Worm (Caenorhabditis elegans) whole organism, L4 larva: ENCODE measurements around the gene exc-5.

ENCODE experiments used
- F37D6.2 ChIP-seq: sonication (generic microtip); optimal IDR thresholded peaks from 2 replicates; lab custom pipeline; 2016; ENCODE audit warnings: mild to moderate bottlenecking, missing genetic modification characterization, missing compliant biosample characterization
- F49E8.2 ChIP-seq: sonication (generic microtip); optimal IDR thresholded peaks from 2 replicates; lab custom pipeline; 2016; ENCODE audit warnings: missing compliant biosample characterization, mild to moderate bottlenecking, missing genetic modification characterization, borderline replicate concordance
- T20F7.1 ChIP-seq: fragments of 200-800 bp; sonication (Bioruptor generic); optimal IDR thresholded peaks from 2 replicates; lab custom pipeline; 2018; ENCODE audit warnings: mild to moderate bottlenecking, missing genetic modification characterization, missing compliant biosample characterization
- Y48G9A.11 ChIP-seq: fragments of 200-800 bp; sonication (Bioruptor generic); IDR thresholded peaks from 2 replicates; pipeline ENCODE4 v1.3.6; 2022; ENCODE audit warnings: missing genetic modification reagents, missing genetic modification characterization, missing compliant biosample characterization
- ZK337.2 ChIP-seq: fragments of 200-800 bp; sonication (Bioruptor generic); IDR thresholded peaks from 2 replicates; pipeline ENCODE4 v1.3.6; 2022; ENCODE audit warnings: missing genetic modification reagents, missing genetic modification characterization, missing compliant biosample characterization
- ZK546.5 ChIP-seq, 2 experiments: sonication (generic microtip); optimal IDR thresholded peaks; 2 replicates each; lab custom pipeline; 2017; ENCODE audit warnings: missing biosample characterization in 2 of 2, missing genetic modification characterization in 2 of 2
- aly-2 ChIP-seq: sonication (generic microtip); optimal IDR thresholded peaks from 2 replicates; lab custom pipeline; 2018; ENCODE audit warnings: missing biosample characterization, missing genetic modification characterization
- attf-4 ChIP-seq: sonication (generic microtip); optimal IDR thresholded peaks from 3 replicates; lab custom pipeline; 2017; ENCODE audit warnings: missing biosample characterization, missing genetic modification characterization
- ceh-20 ChIP-seq: fragments of 200-800 bp; sonication (Bioruptor generic); IDR thresholded peaks from 2 replicates; pipeline ENCODE4 v1.3.6; 2022; ENCODE audit warnings: missing genetic modification reagents, missing genetic modification characterization, missing compliant biosample characterization
- ceh-32 ChIP-seq: sonication (generic microtip); optimal IDR thresholded peaks from 2 replicates; lab custom pipeline; 2016; ENCODE audit warnings: mild to moderate bottlenecking, missing genetic modification characterization, missing compliant biosample characterization; ENCODE audit not compliant: poor library complexity
- cey-2 ChIP-seq: sonication (generic microtip); optimal IDR thresholded peaks from 3 replicates; lab custom pipeline; 2017; ENCODE audit warnings: missing genetic modification characterization, mild to moderate bottlenecking, missing compliant biosample characterization, antibody characterized with exemption, borderline replicate concordance; ENCODE audit not compliant: insufficient read depth
- daf-19 ChIP-seq: fragments of 200-800 bp; sonication (Bioruptor generic); conservative IDR thresholded peaks from 2 replicates; pipeline ENCODE4 v1.3.6; 2022; ENCODE audit warnings: missing genetic modification characterization, missing compliant biosample characterization
- dmd-6 ChIP-seq: fragments of 200-800 bp; sonication (Bioruptor generic); IDR thresholded peaks from 2 replicates; pipeline ENCODE4 v1.3.6; 2022; ENCODE audit warnings: missing genetic modification reagents, missing genetic modification characterization, missing compliant biosample characterization
- dmd-8 ChIP-seq: fragments of 200-800 bp; sonication (Bioruptor generic); IDR thresholded peaks from 2 replicates; pipeline ENCODE4 v1.3.6; 2022; ENCODE audit warnings: missing genetic modification characterization, missing compliant biosample characterization
- dmd-9 ChIP-seq: fragments of 200-800 bp; sonication (Bioruptor generic); IDR thresholded peaks from 2 replicates; pipeline ENCODE4 v1.3.6; 2022; ENCODE audit warnings: missing genetic modification reagents, missing genetic modification characterization, missing compliant biosample characterization
- dve-1 ChIP-seq: sonication (generic microtip); optimal IDR thresholded peaks from 2 replicates; lab custom pipeline; 2017; ENCODE audit warnings: antibody characterized with exemption, mild to moderate bottlenecking, missing genetic modification characterization, missing compliant biosample characterization; ENCODE audit not compliant: insufficient read depth
- egl-27 ChIP-seq: sonication (generic microtip); optimal IDR thresholded peaks from 3 replicates; lab custom pipeline; 2017; ENCODE audit warnings: missing biosample characterization, missing genetic modification reagents, missing genetic modification characterization
- egl-43 ChIP-seq: fragments of 200-800 bp; sonication (Bioruptor generic); IDR thresholded peaks from 2 replicates; pipeline ENCODE4 v1.3.6; 2022; ENCODE audit warnings: missing genetic modification reagents, missing genetic modification characterization, missing compliant biosample characterization
- hif-1 ChIP-seq, 2 experiments: sonication (generic microtip); optimal IDR thresholded peaks; 2 replicates each; lab custom pipeline; 2016 to 2017; ENCODE audit warnings: missing compliant biosample characterization in 2 of 2, missing genetic modification characterization in 2 of 2, missing genetic modification reagents in 2 of 2, missing genotype in 2 of 2, mild to moderate bottlenecking in 1 of 2
- hlh-11 ChIP-seq: fragments of 200-800 bp; sonication (Bioruptor generic); optimal IDR thresholded peaks from 2 replicates; lab custom pipeline; 2018; ENCODE audit warnings: mild to moderate bottlenecking, missing genetic modification characterization, missing compliant biosample characterization
- hlh-30 ChIP-seq: sonication (generic microtip); optimal IDR thresholded peaks from 2 replicates; lab custom pipeline; 2017; ENCODE audit warnings: antibody characterized with exemption, mild to moderate bottlenecking, missing genetic modification characterization, missing compliant biosample characterization; ENCODE audit not compliant: insufficient read depth
- hmg-1.1 ChIP-seq: fragments of 200-800 bp; sonication (Bioruptor generic); IDR thresholded peaks from 2 replicates; pipeline ENCODE4 v1.3.6; 2022; ENCODE audit warnings: missing genetic modification reagents, missing genetic modification characterization, missing compliant biosample characterization
- jun-1 ChIP-seq: fragments of 150-350 bp; optimal IDR thresholded peaks from 2 replicates; lab custom pipeline; 2014; ENCODE audit warnings: missing biosample characterization, missing genetic modification reagents, missing genetic modification characterization
- lim-7 ChIP-seq: fragments of 200-800 bp; sonication (Bioruptor generic); IDR thresholded peaks from 2 replicates; pipeline ENCODE4 v1.3.6; 2022; ENCODE audit warnings: missing genetic modification characterization, missing compliant biosample characterization
- lin-1 ChIP-seq: fragments of 200-800 bp; sonication (Bioruptor generic); IDR thresholded peaks from 2 replicates; pipeline ENCODE4 v1.3.6; 2022; ENCODE audit warnings: missing genetic modification reagents, missing genetic modification characterization, missing compliant biosample characterization
- lir-3 ChIP-seq: sonication (generic microtip); optimal IDR thresholded peaks from 2 replicates; lab custom pipeline; 2016; ENCODE audit warnings: mild to moderate bottlenecking, missing genetic modification characterization, missing compliant biosample characterization
- lsy-2 ChIP-seq, 2 experiments: fragments of 150-350 bp in 1 of 2; sonication (generic microtip) in 1 of 2; optimal IDR thresholded peaks; 2 replicates each; lab custom pipeline; 2014 to 2017; ENCODE audit warnings: missing biosample characterization in 2 of 2, missing genetic modification characterization in 2 of 2
- madf-5 ChIP-seq, 2 experiments: fragments of 200-800 bp; sonication (Bioruptor generic); IDR thresholded peaks; 2 replicates each; pipeline ENCODE4 v1.3.6; 2022; ENCODE audit warnings: missing compliant biosample characterization in 2 of 2, missing genetic modification characterization in 2 of 2
- mdl-1 ChIP-seq, 2 experiments: fragments of 150-350 bp in 1 of 2; sonication (generic microtip) in 1 of 2; optimal IDR thresholded peaks; 2 replicates each; lab custom pipeline; 2014 to 2017; ENCODE audit warnings: missing biosample characterization in 2 of 2, missing genetic modification characterization in 2 of 2
- mdt-29 ChIP-seq: fragments of 200-800 bp; sonication (Bioruptor generic); IDR thresholded peaks from 2 replicates; pipeline ENCODE4 v1.3.6; 2022; ENCODE audit warnings: missing genetic modification reagents, missing genetic modification characterization, missing compliant biosample characterization
- mxl-2 ChIP-seq: fragments of 200-800 bp; sonication (Bioruptor generic); conservative IDR thresholded peaks from 2 replicates; pipeline ENCODE4 v1.3.6; 2022; ENCODE audit warnings: missing genetic modification reagents, missing genetic modification characterization, missing compliant biosample characterization
- nhr-102 ChIP-seq: sonication (generic microtip); optimal IDR thresholded peaks from 2 replicates; lab custom pipeline; 2016; ENCODE audit warnings: mild to moderate bottlenecking, missing genetic modification characterization, moderate library complexity, missing compliant biosample characterization
- nhr-25 ChIP-seq: sonication (generic microtip); optimal IDR thresholded peaks from 2 replicates; lab custom pipeline; 2017; ENCODE audit warnings: missing genetic modification characterization, mild to moderate bottlenecking, missing compliant biosample characterization, antibody characterized with exemption, moderate library complexity, borderline replicate concordance; ENCODE audit not compliant: insufficient read depth
- nhr-41 ChIP-seq: fragments of 200-800 bp; sonication (Bioruptor generic); IDR thresholded peaks from 2 replicates; pipeline ENCODE4 v1.3.6; 2022; ENCODE audit warnings: missing genetic modification reagents, missing genetic modification characterization, missing compliant biosample characterization
- nhr-6 ChIP-seq: fragments of 150-350 bp; optimal IDR thresholded peaks from 2 replicates; lab custom pipeline; 2014; ENCODE audit warnings: missing biosample characterization, missing genetic modification characterization
- nhr-77 ChIP-seq: fragments of 150-350 bp; optimal IDR thresholded peaks from 2 replicates; lab custom pipeline; 2014; ENCODE audit warnings: missing biosample characterization, missing genetic modification characterization
- rbr-2 ChIP-seq: sonication (generic microtip); optimal IDR thresholded peaks from 2 replicates; lab custom pipeline; 2016; ENCODE audit warnings: missing genotype, missing genetic modification characterization, missing compliant biosample characterization
- saeg-2 ChIP-seq: fragments of 200-800 bp; sonication (Bioruptor generic); IDR thresholded peaks from 2 replicates; pipeline ENCODE4 v1.3.6; 2022; ENCODE audit warnings: missing genetic modification reagents, missing genetic modification characterization, missing compliant biosample characterization
- sdz-12 ChIP-seq: fragments of 200-800 bp; sonication (Bioruptor generic); optimal IDR thresholded peaks from 2 replicates; lab custom pipeline; 2018; ENCODE audit warnings: mild to moderate bottlenecking, missing genetic modification characterization, missing compliant biosample characterization
- set-16 ChIP-seq: fragments of 200-800 bp; sonication (Bioruptor generic); IDR thresholded peaks from 2 replicates; pipeline ENCODE4 v1.3.6; 2022; ENCODE audit warnings: missing genetic modification reagents, missing genetic modification characterization, missing compliant biosample characterization
- skn-1 ChIP-seq: fragments of 150-350 bp; optimal IDR thresholded peaks from 2 replicates; lab custom pipeline; 2014; ENCODE audit warnings: missing biosample characterization, missing genetic modification characterization
- snpc-1.2 ChIP-seq: fragments of 200-800 bp; sonication (Bioruptor generic); IDR thresholded peaks from 2 replicates; pipeline ENCODE4 v1.3.6; 2022; ENCODE audit warnings: missing genetic modification reagents, missing genetic modification characterization, missing compliant biosample characterization
- snpc-4 ChIP-seq: fragments of 150-350 bp; optimal IDR thresholded peaks from 2 replicates; lab custom pipeline; 2014; ENCODE audit warnings: missing biosample characterization, missing genetic modification characterization
- spr-1 ChIP-seq: sonication (generic microtip); optimal IDR thresholded peaks from 2 replicates; lab custom pipeline; 2016; ENCODE audit warnings: mild to moderate bottlenecking, missing genetic modification characterization, missing compliant biosample characterization
- spr-3 ChIP-seq: fragments of 200-800 bp; sonication (Bioruptor generic); optimal IDR thresholded peaks from 2 replicates; lab custom pipeline; 2018; ENCODE audit warnings: mild to moderate bottlenecking, missing genetic modification characterization, missing compliant biosample characterization
- tag-97 ChIP-seq: fragments of 200-800 bp; sonication (Bioruptor generic); IDR thresholded peaks from 2 replicates; pipeline ENCODE4 v1.3.6; 2022; ENCODE audit warnings: missing genetic modification characterization, missing compliant biosample characterization
- vab-7 ChIP-seq: fragments of 200-800 bp; sonication (Bioruptor generic); IDR thresholded peaks from 2 replicates; pipeline ENCODE4 v1.3.6; 2022; ENCODE audit warnings: missing genetic modification reagents, missing genetic modification characterization, missing compliant biosample characterization
- zag-1 ChIP-seq: fragments of 150-350 bp; optimal IDR thresholded peaks from 2 replicates; lab custom pipeline; 2014; ENCODE audit warnings: missing biosample characterization, missing genetic modification characterization
- zfp-3 ChIP-seq: fragments of 200-800 bp; sonication (Bioruptor generic); conservative IDR thresholded peaks from 2 replicates; pipeline ENCODE4 v1.3.6; 2022; ENCODE audit warnings: missing genetic modification reagents, missing genetic modification characterization, missing compliant biosample characterization
- zip-11 ChIP-seq: fragments of 200-800 bp; sonication (Bioruptor generic); IDR thresholded peaks from 2 replicates; pipeline ENCODE4 v1.3.6; 2022; ENCODE audit warnings: missing genetic modification characterization, missing compliant biosample characterization

The exc-5 gene

DNA sequence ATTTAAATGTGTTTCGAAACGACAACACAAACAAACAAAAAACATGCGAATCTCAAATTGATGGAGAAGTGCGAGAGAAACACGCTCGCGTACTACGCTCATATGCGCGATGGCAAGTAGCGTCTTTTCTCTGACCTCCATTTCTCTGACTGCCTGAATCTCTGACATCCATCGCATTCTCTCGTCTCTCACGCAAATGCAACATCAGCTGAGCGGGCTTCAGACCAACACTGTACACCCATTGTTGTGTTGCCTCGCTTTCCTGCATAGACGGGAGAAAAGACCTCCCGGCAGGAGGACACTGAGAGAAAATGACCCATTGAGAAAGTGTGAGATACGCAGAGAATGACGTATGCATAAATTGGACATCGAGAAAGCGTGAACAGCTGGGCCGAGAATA lies 31.3 kb downstream of the exc-5 start (continued):
- TF ChIP-seq snpc-4 (tag; lab: Kevin White, UChicago) (no peak), spr-1 (tag; lab: Kevin White, UChicago) (no peak), nhr-6 (tag; lab: Kevin White, UChicago) (peak; percentile 70), F37D6.2 (tag; lab: Kevin White, UChicago) (no peak), hlh-30 (peak; percentile 91), attf-4 (tag; lab: Kevin White, UChicago) (no peak), rbr-2 (tag; lab: Kevin White, UChicago) (peak; percentile 70), F49E8.2 (tag; lab: Kevin White, UChicago) (no peak), aly-2 (tag; lab: Kevin White, UChicago) (no peak), saeg-2 (GFP tag; lab: Robert Waterston, UW) (no peak), madf-5 (GFP tag; IDR thresholded peaks at IDR 0.05; lab: Robert Waterston, UW) (no peak), ceh-20 (GFP tag; lab: Robert Waterston, UW) (0 out of 2 replicates have a peak, but pooled peaks have one; percentile 32), mxl-2 (GFP tag; lab: Robert Waterston, UW) (no peak), spr-3 (no peak), hmg-1.1 (GFP tag; lab: Robert Waterston, UW) (no peak; the same call in 1 of the 2 replicates), hlh-11 (tag; lab: Kevin White, UChicago) (peak; percentile 98), lin-1 (GFP tag; lab: Robert Waterston, UW) (no peak), zag-1 (tag; lab: Kevin White, UChicago) (no peak), egl-27 (no peak), sdz-12 (GFP tag; lab: Kevin White, UChicago) (no peak), nhr-25 (tag; lab: Kevin White, UChicago) (peak; percentile 78), dmd-9 (GFP tag; lab: Robert Waterston, UW) (no peak), dmd-6 (no peak), snpc-1.2 (no peak), nhr-41 (0 out of 2 replicates have a peak, but pooled peaks have one; percentile 17), ZK546.5 (tag; optimal IDR thresholded peaks at IDR 0.05; lab: Kevin White, UChicago) (no peak), dve-1 (tag; lab: Kevin White, UChicago) (peak; percentile 85), set-16 (GFP tag; lab: Robert Waterston, UW) (no peak; the same call in 1 of the 2 replicates), Y48G9A.11 (GFP tag; lab: Robert Waterston, UW) (no peak), mdl-1 (tag; optimal IDR thresholded peaks at IDR 0.05; lab: Kevin White, UChicago) (peak in 1 of 2 experiments; percentile 88), dmd-8 (GFP tag; lab: Robert Waterston, UW) (no peak), egl-43 (GFP tag; lab: Robert Waterston, UW) (no peak), lsy-2 (tag; optimal IDR thresholded peaks at IDR 0.05; lab: Kevin White, UChicago) (no peak), daf-19 (no peak), T20F7.1 (GFP tag; lab: Kevin White, UChicago) (no peak), vab-7 (no peak), mdt-29 (GFP tag; lab: Robert Waterston, UW) (no peak), tag-97 (GFP tag; lab: Robert Waterston, UW) (no peak), zip-11 (GFP tag; lab: Robert Waterston, UW) (no peak), skn-1 (no peak), cey-2 (tag; lab: Kevin White, UChicago) (no peak), zfp-3 (GFP tag; lab: Robert Waterston, UW) (no peak), hif-1 (tag; optimal IDR thresholded peaks at IDR 0.05; lab: Kevin White, UChicago) (peak in 1 of 2 experiments; percentile 54), nhr-102 (tag; lab: Kevin White, UChicago) (no peak), lir-3 (tag; lab: Kevin White, UChicago) (no peak), lim-7 (GFP tag; lab: Robert Waterston, UW) (no peak), ceh-32 (tag; lab: Kevin White, UChicago) (no peak), ZK337.2 (GFP tag; lab: Robert Waterston, UW) (no peak), jun-1 (tag; lab: Kevin White, UChicago) (peak; percentile 11), nhr-77 (tag; lab: Kevin White, UChicago) (peak; percentile 81)
